Fruit fly (Drosophila melanogaster) whole organism, pupa: ENCODE measurements around the gene pcm.

Experiments
- CG12605 ChIP-seq: fragments of 200-800 bp; sonication (Bioruptor generic); IDR thresholded peaks from 2 replicates; pipeline ENCODE4 v1.3.6; 2022; ENCODE audit warnings: missing biosample characterization, missing genetic modification characterization
- CG14655 ChIP-seq: fragments of 200-800 bp; sonication (Bioruptor generic); optimal IDR thresholded peaks from 3 replicates; lab custom pipeline; 2017; ENCODE audit warnings: mild to moderate bottlenecking, missing biosample characterization, missing genetic modification reagents, missing genetic modification characterization
- CG17806 ChIP-seq: fragments of 200-800 bp; sonication (Bioruptor generic); optimal IDR thresholded peaks from 2 replicates; lab custom pipeline; 2018; ENCODE audit warnings: missing biosample characterization, mild to moderate bottlenecking, missing genetic modification characterization, moderate library complexity
- CG34367 ChIP-seq: fragments of 200-800 bp; sonication (Bioruptor generic); optimal IDR thresholded peaks from 2 replicates; lab custom pipeline; 2018; ENCODE audit warnings: missing biosample characterization, mild to moderate bottlenecking, missing genetic modification characterization
- CG8159 ChIP-seq: fragments of 200-800 bp; sonication (Bioruptor generic); optimal IDR thresholded peaks from 3 replicates; lab custom pipeline; 2018; ENCODE audit warnings: missing biosample characterization, mild to moderate bottlenecking, missing genetic modification characterization, moderate library complexity
- CG8301 ChIP-seq: fragments of 200-800 bp; sonication (Bioruptor generic); optimal IDR thresholded peaks from 2 replicates; lab custom pipeline; 2018; ENCODE audit warnings: missing biosample characterization, mild to moderate bottlenecking, missing genetic modification characterization
- D1 ChIP-seq: fragments of 200-800 bp; sonication (Bioruptor generic); optimal IDR thresholded peaks from 2 replicates; lab custom pipeline; 2018; ENCODE audit warnings: missing biosample characterization, mild to moderate bottlenecking, missing genetic modification characterization, moderate library complexity
- fd96Ca ChIP-seq: fragments of 200-800 bp; sonication (Bioruptor generic); IDR thresholded peaks from 3 replicates; pipeline ENCODE4 v1.3.6; 2022; ENCODE audit warnings: missing biosample characterization, missing genetic modification characterization
- gl ChIP-seq: fragments of 200-800 bp; sonication (Bioruptor generic); optimal IDR thresholded peaks from 2 replicates; lab custom pipeline; 2018; ENCODE audit warnings: missing biosample characterization, mild to moderate bottlenecking, missing genetic modification characterization
- rn ChIP-seq: fragments of 200-800 bp; sonication (Bioruptor generic); IDR thresholded peaks from 2 replicates; pipeline ENCODE4 v1.3.6; 2022; ENCODE audit warnings: missing biosample characterization, missing genetic modification characterization

dm6 chrX:19461630-19462029, 30.2 kb downstream of the pcm start:
- TF ChIP-seq D1 (tag; lab: Kevin White, UChicago) = no peak
- no peak for TF ChIP-seq CG34367 (tag; lab: Kevin White, UChicago)
- no peak for TF ChIP-seq CG17806
- TF ChIP-seq gl (tag; lab: Kevin White, UChicago) = no peak
- no peak for TF ChIP-seq CG8159
- no peak for TF ChIP-seq CG12605
- TF ChIP-seq CG8301 (tag; lab: Kevin White, UChicago) = no peak
- no peak for TF ChIP-seq fd96Ca (GFP tag; lab: Robert Waterston, UW)
- TF ChIP-seq rn (GFP tag; lab: Robert Waterston, UW) = no peak
- no peak for TF ChIP-seq CG14655
